Fruit fly (Drosophila melanogaster) whole organism, embryonic: ENCODE results near the gene yellow-b.

Source experiments
- Asciz ChIP-seq: fragments of 200-800 bp; sonication (Bioruptor generic); optimal IDR thresholded peaks from 2 replicates; lab custom pipeline; 2017; ENCODE audit warnings: missing biosample characterization, mild to moderate bottlenecking, missing genetic modification characterization, missing genetic modification reagents
- Atf6 ChIP-seq: fragments of 200-800 bp; sonication (Bioruptor generic); IDR thresholded peaks from 2 replicates; pipeline ENCODE4 v1.3.6; 2022; ENCODE audit warnings: missing biosample characterization, missing genetic modification characterization
- BEAF-32 ChIP-seq: fragments of 200-800 bp; sonication (Bioruptor generic); optimal IDR thresholded peaks from 3 replicates; lab custom pipeline; 2017; ENCODE audit warnings: missing biosample characterization, missing genetic modification characterization, mild to moderate bottlenecking, moderate library complexity, missing genetic modification reagents
- CG10321 ChIP-seq: fragments of 200-800 bp; sonication (Bioruptor generic); IDR thresholded peaks from 2 replicates; pipeline ENCODE4 v1.3.6; 2022; ENCODE audit warnings: missing biosample characterization, missing genetic modification characterization
- CG10431 ChIP-seq: fragments of 200-800 bp; sonication (Bioruptor generic); optimal IDR thresholded peaks from 3 replicates; lab custom pipeline; 2018; ENCODE audit warnings: missing biosample characterization, mild to moderate bottlenecking, missing genetic modification characterization
- CG10462 ChIP-seq: fragments of 200-800 bp; sonication (Bioruptor generic); optimal IDR thresholded peaks from 2 replicates; lab custom pipeline; 2016; ENCODE audit warnings: missing biosample characterization, missing genetic modification characterization
- CG11695 ChIP-seq: fragments of 200-800 bp; sonication (Bioruptor generic); IDR thresholded peaks from 3 replicates; pipeline ENCODE4 v1.3.6; 2022; ENCODE audit warnings: missing biosample characterization, missing genetic modification characterization
- CG12299 ChIP-seq: fragments of 200-800 bp; sonication (Bioruptor generic); optimal IDR thresholded peaks from 2 replicates; lab custom pipeline; 2018; ENCODE audit warnings: missing biosample characterization, mild to moderate bottlenecking, missing genetic modification characterization
- CG15696 ChIP-seq: fragments of 200-800 bp; sonication (Bioruptor generic); optimal IDR thresholded peaks from 2 replicates; lab custom pipeline; 2019; ENCODE audit warnings: missing biosample characterization, mild to moderate bottlenecking, missing genetic modification characterization, moderate library complexity
- CG33213 ChIP-seq: fragments of 200-800 bp; sonication (Bioruptor generic); optimal IDR thresholded peaks from 3 replicates; lab custom pipeline; 2016; ENCODE audit warnings: missing biosample characterization, missing genetic modification characterization
- CG34224 ChIP-seq: fragments of 200-800 bp; sonication (Bioruptor generic); IDR thresholded peaks from 3 replicates; pipeline ENCODE4 v1.3.6; 2022; ENCODE audit warnings: missing biosample characterization, missing genetic modification characterization; ENCODE audit not compliant: partially characterized antibody
- CG3726 ChIP-seq: fragments of 200-800 bp; sonication (Bioruptor generic); IDR thresholded peaks from 3 replicates; pipeline ENCODE4, ENCODE4 v1.3.6; 2022; ENCODE audit warnings: missing biosample characterization, missing genetic modification characterization
- CG42726 ChIP-seq: fragments of 200-800 bp; sonication (Bioruptor generic); IDR thresholded peaks from 2 replicates; pipeline ENCODE4 v1.3.6; 2022; ENCODE audit warnings: missing biosample characterization, missing genetic modification characterization; ENCODE audit not compliant: partially characterized antibody
- CG4820 ChIP-seq: fragments of 200-800 bp; sonication (Bioruptor generic); optimal IDR thresholded peaks from 3 replicates; lab custom pipeline; 2016; ENCODE audit warnings: missing biosample characterization, missing genetic modification characterization
- CG6254 ChIP-seq: fragments of 200-800 bp; sonication (Bioruptor generic); optimal IDR thresholded peaks from 3 replicates; lab custom pipeline; 2017; ENCODE audit warnings: mild to moderate bottlenecking, missing biosample characterization, missing genetic modification reagents, missing genetic modification characterization
- CG6765 ChIP-seq: fragments of 200-800 bp; sonication (Bioruptor generic); optimal IDR thresholded peaks from 3 replicates; lab custom pipeline; 2017; ENCODE audit warnings: missing biosample characterization, mild to moderate bottlenecking, missing genetic modification characterization
- CG7839 ChIP-seq: fragments of 200-800 bp; sonication (Bioruptor generic); optimal IDR thresholded peaks from 3 replicates; lab custom pipeline; 2018; ENCODE audit warnings: missing biosample characterization, mild to moderate bottlenecking, missing genetic modification characterization, moderate library complexity
- CG8089 ChIP-seq: fragments of 200-800 bp; sonication (Bioruptor generic); optimal IDR thresholded peaks from 3 replicates; lab custom pipeline; 2016; ENCODE audit warnings: missing biosample characterization, missing genetic modification characterization
- CG9797 ChIP-seq: fragments of 200-800 bp; sonication (Bioruptor generic); optimal IDR thresholded peaks from 3 replicates; lab custom pipeline; 2018; ENCODE audit warnings: missing biosample characterization, mild to moderate bottlenecking, missing genetic modification characterization
- CHES-1-like ChIP-seq: fragments of 200-800 bp; sonication (Bioruptor generic); optimal IDR thresholded peaks from 2 replicates; lab custom pipeline; 2016; ENCODE audit warnings: missing biosample characterization, missing genetic modification characterization
- D19A ChIP-seq: fragments of 200-800 bp; optimal IDR thresholded peaks from 3 replicates; lab custom pipeline; 2019; ENCODE audit warnings: missing biosample characterization, mild to moderate bottlenecking, missing genetic modification characterization, moderate library complexity
- HmgZ ChIP-seq: fragments of 200-800 bp; sonication (Bioruptor generic); optimal IDR thresholded peaks from 2 replicates; lab custom pipeline; 2018; ENCODE audit warnings: missing biosample characterization, mild to moderate bottlenecking, missing genetic modification characterization
- Kr ChIP-seq: fragments of 200-800 bp; sonication (Bioruptor generic); optimal IDR thresholded peaks from 2 replicates; lab custom pipeline; 2017; ENCODE audit warnings: missing biosample characterization, mild to moderate bottlenecking, missing genetic modification characterization
- Myb ChIP-seq: fragments of 200-800 bp; sonication (Bioruptor generic); optimal IDR thresholded peaks from 2 replicates; lab custom pipeline; 2016; ENCODE audit warnings: missing biosample characterization, missing genetic modification characterization
- NK7.1 ChIP-seq: fragments of 200-800 bp; sonication (Bioruptor generic); optimal IDR thresholded peaks from 3 replicates; lab custom pipeline; 2016; ENCODE audit warnings: missing biosample characterization, missing genetic modification characterization
- PHDP ChIP-seq: fragments of 200-800 bp; sonication (Bioruptor generic); optimal IDR thresholded peaks from 3 replicates; lab custom pipeline; 2018; ENCODE audit warnings: missing biosample characterization, mild to moderate bottlenecking, missing genetic modification characterization, moderate library complexity
- Sry-β ChIP-seq: fragments of 200-800 bp; sonication (Bioruptor generic); optimal IDR thresholded peaks from 2 replicates; lab custom pipeline; 2018; ENCODE audit warnings: missing biosample characterization, mild to moderate bottlenecking, missing genetic modification characterization, moderate library complexity
- Stat92E ChIP-seq, 3 experiments: fragments of >200 bp in 2 of 3; fragments of 200-800 bp in 1 of 3; sonication (Bioruptor generic) in 1 of 3; optimal IDR thresholded peaks; 2 replicates each; lab custom pipeline; 2017 to 2019; ENCODE audit warnings: missing biosample characterization in 3 of 3, missing genetic modification characterization in 3 of 3, mild to moderate bottlenecking in 1 of 3, moderate library complexity in 1 of 3
- al ChIP-seq: fragments of 200-800 bp; sonication (Bioruptor generic); IDR thresholded peaks from 2 replicates; pipeline ENCODE4 v1.3.6; 2022; ENCODE audit warnings: missing biosample characterization, missing genetic modification characterization
- ase ChIP-seq: fragments of 200-800 bp; sonication (Bioruptor generic); IDR thresholded peaks from 3 replicates; pipeline ENCODE4 v1.3.6; 2022; ENCODE audit warnings: missing biosample characterization, missing genetic modification characterization
- ato ChIP-seq: fragments of 200-800 bp; sonication (Bioruptor generic); IDR thresholded peaks from 2 replicates; pipeline ENCODE4 v1.3.6; 2022; ENCODE audit warnings: missing biosample characterization, missing genetic modification characterization; ENCODE audit not compliant: partially characterized antibody
- crc ChIP-seq: fragments of 200-800 bp; sonication (Bioruptor generic); optimal IDR thresholded peaks from 2 replicates; lab custom pipeline; 2016; ENCODE audit warnings: missing biosample characterization, missing genetic modification characterization
- en ChIP-seq: fragments of 200-800 bp; sonication (Bioruptor generic); optimal IDR thresholded peaks from 2 replicates; lab custom pipeline; 2016; ENCODE audit warnings: missing biosample characterization, missing genetic modification characterization
- gem ChIP-seq: fragments of 200-800 bp; sonication (Bioruptor generic); optimal IDR thresholded peaks from 2 replicates; lab custom pipeline; 2019; ENCODE audit warnings: missing biosample characterization, mild to moderate bottlenecking, missing genetic modification characterization, moderate library complexity
- ham ChIP-seq: fragments of 200-800 bp; sonication (Bioruptor generic); IDR thresholded peaks from 2 replicates; pipeline ENCODE4 v1.3.6; 2022; ENCODE audit warnings: missing biosample characterization, missing genetic modification characterization
- ind ChIP-seq: fragments of 200-800 bp; sonication (Bioruptor generic); optimal IDR thresholded peaks from 3 replicates; lab custom pipeline; 2016; ENCODE audit warnings: missing biosample characterization, missing genetic modification characterization
- lmd ChIP-seq: fragments of 200-800 bp; sonication (Bioruptor generic); IDR thresholded peaks from 2 replicates; pipeline ENCODE4 v1.3.6; 2022; ENCODE audit warnings: missing biosample characterization, missing genetic modification characterization
- maf-S ChIP-seq: fragments of 200-800 bp; sonication (Bioruptor generic); optimal IDR thresholded peaks from 2 replicates; lab custom pipeline; 2016; ENCODE audit warnings: missing biosample characterization, missing genetic modification characterization
- pan ChIP-seq, 4 experiments: fragments of >200 bp in 3 of 4; fragments of 200-800 bp in 1 of 4; sonication (Bioruptor generic) in 1 of 4; optimal IDR thresholded peaks in 3 of 4; IDR thresholded peaks in 1 of 4; 2 replicates each; pipeline versions ENCODE4 v1.3.6 to Lab custom; 2017 to 2022; ENCODE audit warnings: missing biosample characterization in 2 of 4, missing genetic modification characterization in 2 of 4, mixed read lengths in 1 of 4
- psq ChIP-seq: fragments of 200-800 bp; sonication (Bioruptor generic); optimal IDR thresholded peaks from 2 replicates; lab custom pipeline; 2017; ENCODE audit warnings: missing biosample characterization, missing genetic modification characterization
- row ChIP-seq: fragments of 200-800 bp; sonication (Bioruptor generic); IDR thresholded peaks from 3 replicates; pipeline ENCODE4 v1.3.6; 2022; ENCODE audit warnings: missing biosample characterization, missing genetic modification characterization
- run ChIP-seq: fragments of 200-800 bp; sonication (Bioruptor generic); optimal IDR thresholded peaks from 3 replicates; lab custom pipeline; 2018; ENCODE audit warnings: missing biosample characterization, mild to moderate bottlenecking, missing genetic modification characterization
- slbo ChIP-seq: fragments of 200-800 bp; sonication (Bioruptor generic); IDR thresholded peaks from 2 replicates; pipeline ENCODE4 v1.3.6; 2022; ENCODE audit warnings: missing biosample characterization, missing genetic modification characterization
- ssp ChIP-seq: fragments of 200-800 bp; sonication (Bioruptor generic); IDR thresholded peaks from 2 replicates; pipeline ENCODE4 v1.3.6; 2022; ENCODE audit warnings: missing biosample characterization, missing genetic modification characterization
- tll ChIP-seq, 2 experiments: fragments of 200-800 bp in 1 of 2; fragments of >200 bp in 1 of 2; sonication (Bioruptor generic) in 1 of 2; optimal IDR thresholded peaks; 2 replicates each; lab custom pipeline; 2017 to 2019; ENCODE audit warnings: missing biosample characterization in 2 of 2, missing genetic modification characterization in 2 of 2, mild to moderate bottlenecking in 1 of 2, moderate library complexity in 1 of 2
- vnd ChIP-seq: fragments of 200-800 bp; sonication (Bioruptor generic); IDR thresholded peaks from 3 replicates; pipeline ENCODE4 v1.3.6; 2022; ENCODE audit warnings: missing biosample characterization, missing genetic modification characterization; ENCODE audit not compliant: partially characterized antibody
- zf30C ChIP-seq: fragments of 200-800 bp; sonication (Bioruptor generic); optimal IDR thresholded peaks from 3 replicates; lab custom pipeline; 2018; ENCODE audit warnings: missing biosample characterization, mild to moderate bottlenecking, missing genetic modification characterization

yellow-b gene

DNA sequence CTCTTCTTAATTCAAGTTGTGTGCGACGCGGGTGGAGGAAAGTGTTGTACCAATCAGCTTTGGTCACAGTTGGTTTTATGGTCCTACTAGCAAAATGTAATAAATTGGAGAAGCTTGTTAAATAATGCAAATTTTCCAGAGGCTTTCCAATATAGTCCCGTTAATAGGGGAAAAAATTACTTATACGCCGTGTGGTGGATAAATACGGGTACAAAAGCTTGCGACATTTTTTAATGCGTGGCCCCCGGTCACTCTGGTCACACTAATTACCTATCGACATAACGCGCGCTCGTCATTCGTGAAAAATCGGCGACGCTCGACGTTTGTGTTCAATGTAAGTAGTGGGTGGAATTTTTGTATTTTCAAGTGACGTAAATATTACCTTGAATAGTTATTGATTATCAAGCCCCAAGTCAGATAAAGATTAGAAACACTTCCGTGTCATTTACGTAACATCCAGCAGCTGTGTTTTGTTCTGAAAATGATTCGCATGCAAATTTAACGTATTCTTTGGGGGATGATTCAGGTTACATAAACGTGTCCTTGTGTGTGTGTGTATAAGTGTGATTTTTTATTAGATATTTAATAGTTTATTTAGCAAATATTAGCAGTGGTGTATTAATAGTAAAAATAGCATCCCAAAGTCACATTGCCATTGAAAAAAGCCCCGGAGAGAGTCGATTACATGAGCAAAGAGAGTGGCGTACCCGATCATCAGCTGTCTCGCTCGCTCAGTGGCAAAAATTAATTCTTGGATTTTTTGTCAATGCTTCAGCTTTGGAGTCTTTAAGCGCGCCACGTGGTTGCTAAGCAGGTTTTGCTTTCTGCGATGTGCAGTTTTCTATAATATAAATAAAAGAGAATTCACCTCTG, 34.3 kb upstream of the yellow-b start, which contains the start of gene Cyt-c-p (continued):
- peak; percentile 45 for TF ChIP-seq CG12299
- TF ChIP-seq CG3726 (GFP tag; lab: Robert Waterston, UW) = no peak
- TF ChIP-seq tll (GFP tag; optimal IDR thresholded peaks at IDR 0.05; lab: Kevin White, UChicago) = no peak
- TF ChIP-seq en (GFP tag; lab: Kevin White, UChicago) = no peak
- peak; percentile 34 for TF ChIP-seq Asciz (GFP tag; lab: Kevin White, UChicago)
- TF ChIP-seq Kr (GFP tag; lab: Kevin White, UChicago) = no peak
- peak; percentile 35 for TF ChIP-seq run (tag; lab: Kevin White, UChicago)
- TF ChIP-seq HmgZ (tag; lab: Kevin White, UChicago) = peak; percentile 80
- peak; percentile 4 for TF ChIP-seq CG10431 (GFP tag; lab: Kevin White, UChicago)
- TF ChIP-seq CG6765 (GFP tag; lab: Kevin White, UChicago) = peak; percentile 13
- no peak for TF ChIP-seq ham (GFP tag; lab: Robert Waterston, UW)
- TF ChIP-seq NK7.1 (GFP tag; lab: Kevin White, UChicago) = no peak
- no peak for TF ChIP-seq crc (GFP tag; lab: Kevin White, UChicago)
- peak; percentile 98 for TF ChIP-seq CG9797
- no peak for TF ChIP-seq CG15696 (tag; lab: Kevin White, UChicago)
- TF ChIP-seq CG42726 = no peak; the same call in none of the 2 replicates
- no peak for TF ChIP-seq zf30C (GFP tag; lab: Kevin White, UChicago)
- no peak; the same call in 1 of the 2 replicates for TF ChIP-seq Atf6 (GFP tag; lab: Robert Waterston, UW)
- TF ChIP-seq PHDP = peak; percentile 36
- peak; percentile 11; the same call in 1 of the 2 replicates for TF ChIP-seq CG10321 (GFP tag; lab: Robert Waterston, UW)
- TF ChIP-seq Myb = peak; percentile 70
- TF ChIP-seq Stat92E (GFP tag; optimal IDR thresholded peaks at IDR 0.05; lab: Kevin White, UChicago) = peak in 1 of 3 experiments; percentile 17
- TF ChIP-seq vnd (GFP tag; lab: Robert Waterston, UW) = 0 out of 3 replicates have a peak, but pooled peaks have one; percentile 35
- no peak for TF ChIP-seq ind (GFP tag; lab: Kevin White, UChicago)
- peak; percentile 44; the same call in 2 of the 3 replicates for TF ChIP-seq row (GFP tag; lab: Robert Waterston, UW)
- TF ChIP-seq CG10462 (GFP tag; lab: Kevin White, UChicago) = no peak
- no peak for TF ChIP-seq psq (GFP tag; lab: Kevin White, UChicago)
- no peak for TF ChIP-seq al (GFP tag; lab: Robert Waterston, UW)
- TF ChIP-seq Sry-β (GFP tag; lab: Kevin White, UChicago) = no peak
- no peak for TF ChIP-seq lmd
- 0 out of 2 replicates have a peak, but pooled peaks have one; percentile 14 for TF ChIP-seq slbo (GFP tag; lab: Robert Waterston, UW)
- peak; percentile 48 for TF ChIP-seq CG34224 (GFP tag; lab: Robert Waterston, UW)
- peak; percentile 11 for TF ChIP-seq D19A (tag; lab: Kevin White, UChicago)
- peak; percentile 39 for TF ChIP-seq CHES-1-like
- no peak for TF ChIP-seq pan (optimal IDR thresholded peaks at IDR 0.05; lab: Kevin White, UChicago)
- TF ChIP-seq pan (GFP tag; optimal IDR thresholded peaks at IDR 0.05 in 1 of 2, IDR thresholded peaks at IDR 0.05 in 1 of 2) = no peak
- TF ChIP-seq ase (GFP tag; lab: Robert Waterston, UW) = no peak
- TF ChIP-seq BEAF-32 (GFP tag; lab: Kevin White, UChicago) = peak; percentile 85
- no peak for TF ChIP-seq CG6254
- peak; percentile 83 for TF ChIP-seq CG33213 (GFP tag; lab: Kevin White, UChicago)
- no peak for TF ChIP-seq CG7839
- TF ChIP-seq CG4820 = no peak
- TF ChIP-seq CG8089 = peak; percentile 27
- TF ChIP-seq CG11695 (GFP tag; lab: Robert Waterston, UW) = no peak
- TF ChIP-seq ssp (GFP tag; lab: Robert Waterston, UW) = no peak
- TF ChIP-seq gem = peak; percentile 20
- peak; percentile 0 for TF ChIP-seq maf-S
- TF ChIP-seq ato (GFP tag; lab: Robert Waterston, UW) = no peak
